Fruit fly (Drosophila melanogaster): ENCODE results near the gene eIF2D.

The eIF2D gene

DNA sequence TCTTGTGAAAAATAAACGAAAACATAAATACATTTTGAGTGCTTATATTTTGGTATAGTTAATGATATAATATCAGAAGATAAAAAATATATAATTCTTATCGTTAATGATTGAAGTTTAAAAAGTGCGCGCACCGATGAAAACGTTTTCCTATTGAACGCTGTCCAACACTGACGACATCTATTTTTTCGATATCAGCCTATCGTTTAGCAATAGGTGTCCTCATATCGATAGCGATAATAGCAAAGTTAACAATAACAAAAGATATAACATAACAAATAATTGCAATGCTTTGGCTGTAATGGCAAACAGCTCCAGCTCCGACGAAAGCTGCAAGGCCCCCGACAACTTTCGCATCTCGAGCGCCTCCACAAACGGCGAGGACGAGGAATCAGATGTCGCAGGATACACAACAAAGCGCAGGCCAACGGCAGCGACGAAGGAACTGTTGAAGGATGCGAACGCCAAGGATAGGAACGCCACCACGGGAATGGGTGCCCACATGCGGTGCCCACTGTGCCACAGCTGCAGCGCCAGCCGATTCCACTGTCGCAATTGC, 35.3 kb downstream of the eIF2D start, which contains the start of gene Atg14 (continued):
- TF ChIP-seq CG10431 (GFP tag; optimal IDR thresholded peaks at IDR 0.05) (no peak), CG4854 (GFP tag; optimal IDR thresholded peaks at IDR 0.05) (no peak), nerfin-2 (GFP tag; IDR thresholded peaks at IDR 0.05; ENCODE audit: partially characterized antibody) (peak; percentile 98), seq (GFP tag; IDR thresholded peaks at IDR 0.05) (no peak), luna (GFP tag; optimal IDR thresholded peaks at IDR 0.05) (no peak), dati (GFP tag; IDR thresholded peaks at IDR 0.05) (no peak), Hmr (GFP tag; optimal IDR thresholded peaks at IDR 0.05) (peak; percentile 30), Dfd (GFP tag; optimal IDR thresholded peaks at IDR 0.05) (no peak), CkIIα-i1 (GFP tag; IDR thresholded peaks at IDR 0.05) (no peak), CG12744 (GFP tag; optimal IDR thresholded peaks at IDR 0.05) (no peak), CG1529 (GFP tag; optimal IDR thresholded peaks at IDR 0.05) (no peak), Poxn (GFP tag; IDR thresholded peaks at IDR 0.05) (no peak), CG1647 (GFP tag; optimal IDR thresholded peaks at IDR 0.05) (no peak), CG15011 (GFP tag; optimal IDR thresholded peaks at IDR 0.05) (no peak), ttk (GFP tag; IDR thresholded peaks at IDR 0.05) (no peak), Gug (GFP tag; IDR thresholded peaks at IDR 0.05) (no peak), croc (GFP tag; conservative IDR thresholded peaks at IDR 0.05) (no peak), twi (tag; optimal IDR thresholded peaks at IDR 0.05) (no peak), CG30431 (GFP tag; optimal IDR thresholded peaks at IDR 0.05) (no peak), CG12104 (GFP tag; optimal IDR thresholded peaks at IDR 0.05) (no peak), Doc2 (GFP tag; IDR thresholded peaks at IDR 0.05) (no peak), da (GFP tag; optimal IDR thresholded peaks at IDR 0.05) (no peak), hb (GFP tag; IDR thresholded peaks at IDR 0.05; ENCODE audit: partially characterized antibody) (peak; percentile 95), ATbp (GFP tag; optimal IDR thresholded peaks at IDR 0.05) (no peak), CG33213 (GFP tag; optimal IDR thresholded peaks at IDR 0.05) (no peak), CG4730 (GFP tag; IDR thresholded peaks at IDR 0.05) (no peak), CG1024 (GFP tag; IDR thresholded peaks at IDR 0.05) (no peak), CG3163 (GFP tag; optimal IDR thresholded peaks at IDR 0.05) (no peak), zen2 (GFP tag; IDR thresholded peaks at IDR 0.05; ENCODE audit: partially characterized antibody) (peak; percentile 92), tup (GFP tag; optimal IDR thresholded peaks at IDR 0.05) (no peak), CG4707 (GFP tag; optimal IDR thresholded peaks at IDR 0.05) (peak; percentile 2), CG4360 (GFP tag; IDR thresholded peaks at IDR 0.05) (no peak), NK7.1 (GFP tag; optimal IDR thresholded peaks at IDR 0.05) (no peak), peb (GFP tag; IDR thresholded peaks at IDR 0.05) (no peak), Nf-YA (GFP tag; IDR thresholded peaks at IDR 0.05) (no peak), pb (GFP tag; optimal IDR thresholded peaks at IDR 0.05) (no peak), Ets97D (GFP tag; optimal IDR thresholded peaks at IDR 0.05) (no peak), zen (tag; optimal IDR thresholded peaks at IDR 0.05) (no peak), CG5245 (GFP tag; optimal IDR thresholded peaks at IDR 0.05) (no peak), psq (GFP tag; optimal IDR thresholded peaks at IDR 0.05) (no peak), CG10565 (GFP tag; optimal IDR thresholded peaks at IDR 0.05) (no peak), YL-1 (GFP tag; optimal IDR thresholded peaks at IDR 0.05) (peak; percentile 81), Ravus (GFP tag; IDR thresholded peaks at IDR 0.05) (no peak), mam (GFP tag; optimal IDR thresholded peaks at IDR 0.05) (no peak), Oaz (GFP tag; IDR thresholded peaks at IDR 0.05) (no peak), Fer1 (GFP tag; optimal IDR thresholded peaks at IDR 0.05) (peak; percentile 37), CG11247 (GFP tag; IDR thresholded peaks at IDR 0.05) (no peak), CG7786 (GFP tag; optimal IDR thresholded peaks at IDR 0.05) (no peak), CG31224 (GFP tag; IDR thresholded peaks at IDR 0.05) (no peak), Mrtf (GFP tag; IDR thresholded peaks at IDR 0.05) (no peak), CG32772 (GFP tag; IDR thresholded peaks at IDR 0.05) (no peak), HLH4C (GFP tag; IDR thresholded peaks at IDR 0.05; ENCODE audit: partially characterized antibody) (peak; percentile 98), Meics (GFP tag; optimal IDR thresholded peaks at IDR 0.05) (no peak)

Data from whole organism, embryonic.